Worm (Caenorhabditis elegans) whole organism, early embryonic: Measurements from ENCODE around the gene Y105C5B.1413.

ENCODE experiments used
- B0310.2 ChIP-seq: sonication (generic microtip); optimal IDR thresholded peaks from 2 replicates; lab custom pipeline; 2016; ENCODE audit warnings: mild to moderate bottlenecking, missing genetic modification characterization, missing compliant biosample characterization
- F13C5.2 ChIP-seq: sonication (generic microtip); optimal IDR thresholded peaks from 2 replicates; lab custom pipeline; 2017; ENCODE audit warnings: mild to moderate bottlenecking, missing genetic modification characterization, inconsistent platforms, missing compliant biosample characterization
- aly-1 ChIP-seq: sonication (generic microtip); optimal IDR thresholded peaks from 2 replicates; lab custom pipeline; 2016; ENCODE audit warnings: missing genetic modification characterization, missing compliant biosample characterization
- ama-1 ChIP-seq: fragments of 150-350 bp; optimal IDR thresholded peaks from 2 replicates; lab custom pipeline; 2014
- ceh-13 ChIP-seq: fragments of 200-800 bp; sonication (Bioruptor generic); optimal IDR thresholded peaks from 2 replicates; lab custom pipeline; 2018; ENCODE audit warnings: mild to moderate bottlenecking, missing genetic modification characterization, missing compliant biosample characterization
- hnd-1 ChIP-seq: sonication (generic microtip); optimal IDR thresholded peaks from 2 replicates; lab custom pipeline; 2016; ENCODE audit warnings: missing genetic modification characterization, missing compliant biosample characterization
- sea-1 ChIP-seq: fragments of 200-800 bp; sonication (Bioruptor generic); conservative IDR thresholded peaks from 2 replicates; pipeline ENCODE4 v1.3.6; 2022; ENCODE audit warnings: missing genetic modification characterization, missing compliant biosample characterization
- tbx-37 ChIP-seq: fragments of 200-800 bp; sonication (Bioruptor generic); conservative IDR thresholded peaks from 2 replicates; pipeline ENCODE4 v1.3.6; 2022; ENCODE audit warnings: missing genetic modification reagents, missing genetic modification characterization, missing compliant biosample characterization
- tra-4 ChIP-seq: sonication (generic microtip); optimal IDR thresholded peaks from 2 replicates; lab custom pipeline; 2017; ENCODE audit warnings: missing genetic modification characterization, missing compliant biosample characterization

ce11 chrIV:16178433-16178832, 6.0 kb downstream of the Y105C5B.1413 start:
- TF ChIP-seq hnd-1 (tag; lab: Kevin White, UChicago) (no peak), F13C5.2 (tag; lab: Kevin White, UChicago) (no peak), ama-1 (lab: Kevin White, UChicago) (no peak), tra-4 (tag; lab: Kevin White, UChicago) (no peak), B0310.2 (tag; lab: Kevin White, UChicago) (no peak), tbx-37 (GFP tag; lab: Robert Waterston, UW) (no peak), aly-1 (tag; lab: Kevin White, UChicago) (no peak), ceh-13 (GFP tag; lab: Kevin White, UChicago) (no peak), sea-1 (GFP tag; lab: Robert Waterston, UW) (no peak)
